Worm (Caenorhabditis elegans): ENCODE data around the gene hmit-1.3.

The hmit-1.3 gene

ce11 chrIII:3480236-3480635 lies 39.2 kb downstream of the hmit-1.3 start:
- TF ChIP-seq hmg-4 (GFP tag; optimal IDR thresholded peaks at IDR 0.05) = no peak
- TF ChIP-seq hmbx-1 (tag; optimal IDR thresholded peaks at IDR 0.05) = no peak
- no peak for TF ChIP-seq F13C5.2 (tag; optimal IDR thresholded peaks at IDR 0.05)
- TF ChIP-seq ama-1 (optimal IDR thresholded peaks at IDR 0.05) = no peak
- TF ChIP-seq ceh-13 (GFP tag; optimal IDR thresholded peaks at IDR 0.05) = no peak
- TF ChIP-seq aly-1 (tag; optimal IDR thresholded peaks at IDR 0.05) = no peak
- TF ChIP-seq scrt-1 (GFP tag; IDR thresholded peaks at IDR 0.05) = no peak
- no peak for TF ChIP-seq ets-7 (tag; optimal IDR thresholded peaks at IDR 0.05)
- no peak for TF ChIP-seq tbx-11 (GFP tag; IDR thresholded peaks at IDR 0.05)
- no peak for TF ChIP-seq pes-1 (GFP tag; IDR thresholded peaks at IDR 0.05)
- no peak for TF ChIP-seq hnd-1 (tag; optimal IDR thresholded peaks at IDR 0.05)
- no peak for TF ChIP-seq B0310.2 (tag; optimal IDR thresholded peaks at IDR 0.05)
- TF ChIP-seq sea-1 (GFP tag; conservative IDR thresholded peaks at IDR 0.05) = no peak
- no peak for TF ChIP-seq ceh-36 (tag; optimal IDR thresholded peaks at IDR 0.05)
- no peak for TF ChIP-seq tra-4 (tag; optimal IDR thresholded peaks at IDR 0.05)
- TF ChIP-seq flt-1 (GFP tag; IDR thresholded peaks at IDR 0.05) = no peak
- no peak for TF ChIP-seq tbx-37 (GFP tag; conservative IDR thresholded peaks at IDR 0.05)

- TF ChIP-seq sea-1 (GFP tag; conservative IDR thresholded peaks at IDR 0.05) (no peak), scrt-1 (GFP tag; IDR thresholded peaks at IDR 0.05) (no peak), ama-1 (optimal IDR thresholded peaks at IDR 0.05) (no peak), pes-1 (GFP tag; IDR thresholded peaks at IDR 0.05) (no peak), tra-4 (tag; optimal IDR thresholded peaks at IDR 0.05) (no peak)
These were observed 40.5 kb downstream of the hmit-1.3 start for ce11 chrIII:3478795-3479398.

ce11 chrIII:3477375-3477774 lies 42.0 kb downstream of the hmit-1.3 start:
- TF ChIP-seq ceh-13 (GFP tag; optimal IDR thresholded peaks at IDR 0.05) = no peak
- peak; percentile 80 for TF ChIP-seq ceh-36 (tag; optimal IDR thresholded peaks at IDR 0.05)

ce11 chrIII:3476245-3476644 lies 43.2 kb downstream of the hmit-1.3 start:
- peak; percentile 42 for TF ChIP-seq ceh-13 (GFP tag; optimal IDR thresholded peaks at IDR 0.05)
- TF ChIP-seq hmbx-1 (tag; optimal IDR thresholded peaks at IDR 0.05) = peak; percentile 56
- peak; percentile 49 for TF ChIP-seq ets-7 (tag; optimal IDR thresholded peaks at IDR 0.05)
- TF ChIP-seq pes-1 (GFP tag; IDR thresholded peaks at IDR 0.05) = peak; percentile 20; the same call in 1 of the 2 replicates
- TF ChIP-seq ceh-36 (tag; optimal IDR thresholded peaks at IDR 0.05) = no peak
- peak; percentile 42 for TF ChIP-seq tra-4 (tag; optimal IDR thresholded peaks at IDR 0.05)
- TF ChIP-seq B0310.2 (tag; optimal IDR thresholded peaks at IDR 0.05) = peak; percentile 68
- peak; percentile 40 for TF ChIP-seq hnd-1 (tag; optimal IDR thresholded peaks at IDR 0.05)
- TF ChIP-seq tbx-37 (GFP tag; conservative IDR thresholded peaks at IDR 0.05) = no peak

ce11 chrIII:3475497-3475896 lies 43.9 kb downstream of the hmit-1.3 start, which contains the start of gene C34C12.9:
C34C12.9 (minus strand) TSS chrIII:3475512.
- TF ChIP-seq ama-1 (optimal IDR thresholded peaks at IDR 0.05) (no peak), ceh-36 (tag; optimal IDR thresholded peaks at IDR 0.05) (no peak), hmbx-1 (tag; optimal IDR thresholded peaks at IDR 0.05) (no peak), B0310.2 (tag; optimal IDR thresholded peaks at IDR 0.05) (no peak), tbx-37 (GFP tag; conservative IDR thresholded peaks at IDR 0.05) (no peak), scrt-1 (GFP tag; IDR thresholded peaks at IDR 0.05) (no peak), flt-1 (GFP tag; IDR thresholded peaks at IDR 0.05) (no peak), hmg-4 (GFP tag; optimal IDR thresholded peaks at IDR 0.05) (no peak), hnd-1 (tag; optimal IDR thresholded peaks at IDR 0.05) (no peak), ceh-13 (GFP tag; optimal IDR thresholded peaks at IDR 0.05) (no peak), sea-1 (GFP tag; conservative IDR thresholded peaks at IDR 0.05) (no peak), tbx-11 (GFP tag; IDR thresholded peaks at IDR 0.05) (no peak), ets-7 (tag; optimal IDR thresholded peaks at IDR 0.05) (no peak), tra-4 (tag; optimal IDR thresholded peaks at IDR 0.05) (no peak), pes-1 (GFP tag; IDR thresholded peaks at IDR 0.05) (no peak), F13C5.2 (tag; optimal IDR thresholded peaks at IDR 0.05) (no peak), aly-1 (tag; optimal IDR thresholded peaks at IDR 0.05) (no peak)

- TF ChIP-seq tbx-11 (GFP tag; IDR thresholded peaks at IDR 0.05) = no peak
- TF ChIP-seq ets-7 (tag; optimal IDR thresholded peaks at IDR 0.05) = no peak
- TF ChIP-seq ama-1 (optimal IDR thresholded peaks at IDR 0.05) = no peak
- no peak for TF ChIP-seq pes-1 (GFP tag; IDR thresholded peaks at IDR 0.05)
- no peak for TF ChIP-seq hmbx-1 (tag; optimal IDR thresholded peaks at IDR 0.05)
- no peak for TF ChIP-seq F13C5.2 (tag; optimal IDR thresholded peaks at IDR 0.05)
- no peak for TF ChIP-seq ceh-36 (tag; optimal IDR thresholded peaks at IDR 0.05)
- no peak for TF ChIP-seq flt-1 (GFP tag; IDR thresholded peaks at IDR 0.05)
- TF ChIP-seq tbx-37 (GFP tag; conservative IDR thresholded peaks at IDR 0.05) = no peak
- no peak for TF ChIP-seq hnd-1 (tag; optimal IDR thresholded peaks at IDR 0.05)
- no peak for TF ChIP-seq ceh-13 (GFP tag; optimal IDR thresholded peaks at IDR 0.05)
- no peak for TF ChIP-seq B0310.2 (tag; optimal IDR thresholded peaks at IDR 0.05)
- no peak for TF ChIP-seq sea-1 (GFP tag; conservative IDR thresholded peaks at IDR 0.05)
- TF ChIP-seq tra-4 (tag; optimal IDR thresholded peaks at IDR 0.05) = no peak
- no peak for TF ChIP-seq aly-1 (tag; optimal IDR thresholded peaks at IDR 0.05)
- TF ChIP-seq scrt-1 (GFP tag; IDR thresholded peaks at IDR 0.05) = no peak
- TF ChIP-seq hmg-4 (GFP tag; optimal IDR thresholded peaks at IDR 0.05) = no peak
These were observed 44.4 kb downstream of the hmit-1.3 start for ce11 chrIII:3475014-3475413.

- TF ChIP-seq F13C5.2 (tag; optimal IDR thresholded peaks at IDR 0.05) (peak; percentile 26), hnd-1 (tag; optimal IDR thresholded peaks at IDR 0.05) (no peak), ceh-13 (GFP tag; optimal IDR thresholded peaks at IDR 0.05) (no peak)
These were observed 47.9 kb downstream of the hmit-1.3 start, which contains the start of gene rsu-1 for ce11 chrIII:3471403-3472053. rsu-1 (plus strand) TSS chrIII:3472003.
